Fruit fly (Drosophila melanogaster) whole organism, wandering third instar larva: ENCODE data around the gene CG6836.

Source experiments
- CrebA ChIP-seq: fragments of 200-800 bp; sonication (Bioruptor generic); optimal IDR thresholded peaks from 2 replicates; lab custom pipeline; 2016; ENCODE audit warnings: missing biosample characterization, mild to moderate bottlenecking, missing genetic modification characterization, borderline replicate concordance
- Dfd ChIP-seq: fragments of >200 bp; optimal IDR thresholded peaks from 2 replicates; lab custom pipeline; 2017; ENCODE audit warnings: missing biosample characterization, missing genetic modification characterization
- Dif ChIP-seq: fragments of 200-275, 200-300 bp; sonication (Bioruptor generic); optimal IDR thresholded peaks from 2 replicates; lab custom pipeline; 2018; ENCODE audit warnings: missing biosample characterization, missing genetic modification characterization; ENCODE audit not compliant: partially characterized antibody
- OdsH ChIP-seq: fragments of 200-800 bp; sonication (Bioruptor generic); optimal IDR thresholded peaks from 2 replicates; lab custom pipeline; 2016; ENCODE audit warnings: missing biosample characterization, mild to moderate bottlenecking, missing genetic modification characterization
- Vsx2 ChIP-seq: fragments of 200-300, 225-300 bp; sonication (Bioruptor generic); optimal IDR thresholded peaks from 2 replicates; lab custom pipeline; 2018; ENCODE audit warnings: missing biosample characterization, missing genetic modification characterization; ENCODE audit not compliant: partially characterized antibody
- dl ChIP-seq, 2 experiments: fragments of 175-275, 200-275 bp in 1 of 2; fragments of 200-275 bp in 1 of 2; sonication (Bioruptor generic); optimal IDR thresholded peaks; lab custom pipeline; 2018; ENCODE audit warnings: mild to moderate bottlenecking in 2 of 2, missing biosample characterization in 2 of 2, missing genetic modification characterization in 2 of 2, moderate library complexity in 2 of 2; ENCODE audit not compliant: partially characterized antibody in 2 of 2, insufficient read depth in 1 of 2
- ey ChIP-seq: fragments of 200-800 bp; sonication (Bioruptor generic); optimal IDR thresholded peaks from 2 replicates; lab custom pipeline; 2016; ENCODE audit warnings: missing biosample characterization, missing genetic modification characterization
- fru ChIP-seq: fragments of 200-800 bp; sonication (Bioruptor generic); optimal IDR thresholded peaks from 3 replicates; lab custom pipeline; 2016; ENCODE audit warnings: missing biosample characterization, mild to moderate bottlenecking, missing genetic modification characterization
- h ChIP-seq: fragments of 200-800 bp; sonication (Bioruptor generic); optimal IDR thresholded peaks from 3 replicates; lab custom pipeline; 2016; ENCODE audit warnings: missing biosample characterization, mild to moderate bottlenecking, missing genetic modification characterization
- lola ChIP-seq: fragments of >200 bp; optimal IDR thresholded peaks from 2 replicates; lab custom pipeline; 2017; ENCODE audit warnings: missing biosample characterization, missing genetic modification characterization
- pan ChIP-seq: fragments of >200 bp; optimal IDR thresholded peaks from 2 replicates; lab custom pipeline; 2017
- psq ChIP-seq: fragments of 200-800 bp; sonication (Bioruptor generic); optimal IDR thresholded peaks from 3 replicates; lab custom pipeline; 2017; ENCODE audit warnings: missing biosample characterization, mild to moderate bottlenecking, missing genetic modification characterization, moderate library complexity

DNA sequence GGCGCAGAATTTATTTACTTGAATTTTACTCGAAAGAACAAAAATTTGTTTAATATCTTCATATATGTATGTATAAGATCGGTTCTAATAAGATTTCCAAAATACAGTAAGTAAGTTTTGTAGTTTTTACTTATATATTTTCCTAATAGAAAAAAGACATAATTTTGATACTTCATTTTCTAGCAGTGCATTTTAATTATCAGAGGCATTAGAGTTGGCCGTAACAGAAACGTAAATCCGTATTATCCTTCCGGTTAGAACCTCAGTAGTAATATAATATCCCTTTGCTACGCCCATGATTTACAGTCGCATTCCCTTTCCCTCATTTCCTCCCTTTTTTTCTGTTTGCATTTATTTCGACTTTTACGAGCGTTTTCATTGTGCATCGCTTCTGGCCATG lies 26.3 kb downstream of the CG6836 start:
- TF ChIP-seq Dfd (GFP tag; lab: Kevin White, UChicago), result no peak
- no peak for TF ChIP-seq psq (GFP tag; lab: Kevin White, UChicago)
- TF ChIP-seq CrebA (GFP tag; lab: Kevin White, UChicago), result no peak
- TF ChIP-seq OdsH (GFP tag; lab: Kevin White, UChicago), result peak; percentile 16
- TF ChIP-seq lola (GFP tag; lab: Kevin White, UChicago), result no peak
- no peak for TF ChIP-seq pan (lab: Kevin White, UChicago)
- TF ChIP-seq fru (GFP tag; lab: Kevin White, UChicago), result peak; percentile 18
- TF ChIP-seq Vsx2 (GFP tag; lab: Kevin White, UChicago), result no peak
- TF ChIP-seq h (GFP tag; lab: Kevin White, UChicago), result peak; percentile 4
- no peak for TF ChIP-seq dl (GFP tag; optimal IDR thresholded peaks at IDR 0.05; lab: Kevin White, UChicago; ENCODE audit: insufficient read depth in 1 of 2, partially characterized antibody in 2 of 2)
- peak; percentile 15 for TF ChIP-seq ey (GFP tag; lab: Kevin White, UChicago)
- TF ChIP-seq Dif (GFP tag; lab: Kevin White, UChicago), result no peak
